Fruit fly (Drosophila melanogaster): Measurements from ENCODE around the gene colt.
A peak's percentile ranks its signal among the peaks of the same experiment; 100 is the strongest.

Gene colt

dm6 chr2L:2734215-2734614 is 35.7 kb downstream of the colt start (continued):
- TF ChIP-seq CG14441 (GFP tag; IDR thresholded peaks at IDR 0.05) (0 out of 2 replicates have a peak, but pooled peaks have one; percentile 18), oc (tag; optimal IDR thresholded peaks at IDR 0.05) (no peak), tio (GFP tag; optimal IDR thresholded peaks at IDR 0.05) (peak; percentile 56), CG34224 (GFP tag; IDR thresholded peaks at IDR 0.05; ENCODE audit: partially characterized antibody) (no peak), CG12391 (tag; optimal IDR thresholded peaks at IDR 0.05) (peak; percentile 23), her (GFP tag; optimal IDR thresholded peaks at IDR 0.05) (no peak), Dll (GFP tag; IDR thresholded peaks at IDR 0.05; ENCODE audit: partially characterized antibody) (no peak), CG7556 (GFP tag; optimal IDR thresholded peaks at IDR 0.05) (peak; percentile 42), abd-A (tag; optimal IDR thresholded peaks at IDR 0.05) (no peak), sd (tag; optimal IDR thresholded peaks at IDR 0.05) (no peak), Ravus (GFP tag; IDR thresholded peaks at IDR 0.05) (no peak), Rx (GFP tag; IDR thresholded peaks at IDR 0.05) (no peak), HmgD (GFP tag; optimal IDR thresholded peaks at IDR 0.05) (no peak), CG15479 (GFP tag; optimal IDR thresholded peaks at IDR 0.05) (no peak), Hsf (GFP tag; optimal IDR thresholded peaks at IDR 0.05) (peak; percentile 24), CG6689 (GFP tag; IDR thresholded peaks at IDR 0.05) (peak; percentile 41), gcm2 (GFP tag; optimal IDR thresholded peaks at IDR 0.05) (peak; percentile 2), Dp (GFP tag; optimal IDR thresholded peaks at IDR 0.05) (no peak), peb (GFP tag; IDR thresholded peaks at IDR 0.05) (no peak), ftz-f1 (GFP tag; optimal IDR thresholded peaks at IDR 0.05) (no peak), CG9876 (GFP tag; optimal IDR thresholded peaks at IDR 0.05) (no peak), esg (GFP tag; conservative IDR thresholded peaks at IDR 0.05) (peak; percentile 39), psq (GFP tag; optimal IDR thresholded peaks at IDR 0.05) (no peak), CG5180 (GFP tag; optimal IDR thresholded peaks at IDR 0.05) (no peak), Dad (GFP tag; optimal IDR thresholded peaks at IDR 0.05) (no peak), CG12659 (GFP tag; optimal IDR thresholded peaks at IDR 0.05) (peak; percentile 56), CG5245 (GFP tag; optimal IDR thresholded peaks at IDR 0.05) (no peak), dmrt99B (tag; optimal IDR thresholded peaks at IDR 0.05) (no peak), CG3726 (GFP tag; IDR thresholded peaks at IDR 0.05) (no peak), CG11398 (GFP tag; optimal IDR thresholded peaks at IDR 0.05) (no peak), dati (GFP tag; IDR thresholded peaks at IDR 0.05) (no peak), CG7271 (tag; optimal IDR thresholded peaks at IDR 0.05) (no peak), ab (GFP tag; optimal IDR thresholded peaks at IDR 0.05) (no peak), CG9932 (GFP tag; IDR thresholded peaks at IDR 0.05) (peak; percentile 64), D19B (GFP tag; optimal IDR thresholded peaks at IDR 0.05) (peak; percentile 38), CG10274 (GFP tag; optimal IDR thresholded peaks at IDR 0.05) (no peak), CG7357 (GFP tag; IDR thresholded peaks at IDR 0.05) (peak; percentile 30; the same call in 1 of the 3 replicates), Nf-YC (tag; optimal IDR thresholded peaks at IDR 0.05) (no peak), Spps (tag; optimal IDR thresholded peaks at IDR 0.05) (no peak), caup (GFP tag; optimal IDR thresholded peaks at IDR 0.05; ENCODE audit: severe bottlenecking) (peak; percentile 4), Dip2 (GFP tag; IDR thresholded peaks at IDR 0.05) (no peak), CG10462 (GFP tag; optimal IDR thresholded peaks at IDR 0.05) (no peak), Stat92E (GFP tag; optimal IDR thresholded peaks at IDR 0.05) (no peak), CG18599 (GFP tag; optimal IDR thresholded peaks at IDR 0.05) (peak; percentile 76), CG8359 (GFP tag; optimal IDR thresholded peaks at IDR 0.05; ENCODE audit: borderline replicate concordance) (no peak), GATAe (GFP tag; conservative IDR thresholded peaks at IDR 0.05) (no peak), CG16863 (GFP tag; optimal IDR thresholded peaks at IDR 0.05) (no peak), Hand (GFP tag; optimal IDR thresholded peaks at IDR 0.05) (peak; percentile 46), YL-1 (GFP tag; optimal IDR thresholded peaks at IDR 0.05) (no peak), MBD-R2 (GFP tag; IDR thresholded peaks at IDR 0.05) (no peak; the same call in 1 of the 2 replicates), CG3065 (GFP tag; optimal IDR thresholded peaks at IDR 0.05) (no peak)
